Worm (Caenorhabditis elegans): Measurements from ENCODE around the gene vps-29.

- TF ChIP-seq nhr-237 (tag; optimal IDR thresholded peaks at IDR 0.05) (no peak), ztf-11 (tag; optimal IDR thresholded peaks at IDR 0.05) (no peak), sptf-1 (tag; optimal IDR thresholded peaks at IDR 0.05) (no peak), unc-39 (tag; optimal IDR thresholded peaks at IDR 0.05) (no peak), blmp-1 (tag; optimal IDR thresholded peaks at IDR 0.05) (no peak), sem-2 (GFP tag; optimal IDR thresholded peaks at IDR 0.05) (no peak), snpc-4 (tag; optimal IDR thresholded peaks at IDR 0.05) (no peak), ces-1 (GFP tag; optimal IDR thresholded peaks at IDR 0.05) (no peak), lin-13 (tag; optimal IDR thresholded peaks at IDR 0.05) (no peak)
Measured at ce11 chrIII:10152495-10152894, 39.6 kb upstream of the vps-29 start, which contains the start of gene nac-3.
